Worm (Caenorhabditis elegans) whole organism, early embryonic: ENCODE data around the gene ech-2.

ENCODE experiments used
- F13C5.2 ChIP-seq: sonication (generic microtip); optimal IDR thresholded peaks from 2 replicates; lab custom pipeline; 2017; ENCODE audit warnings: mild to moderate bottlenecking, missing genetic modification characterization, inconsistent platforms, missing compliant biosample characterization
- tra-4 ChIP-seq: sonication (generic microtip); optimal IDR thresholded peaks from 2 replicates; lab custom pipeline; 2017; ENCODE audit warnings: missing genetic modification characterization, missing compliant biosample characterization

ce11 chrIV:11842121-11842520, 14.0 kb downstream of the ech-2 start, which contains the start of gene F38H4.3:
- TF ChIP-seq tra-4 (tag; lab: Kevin White, UChicago) (no peak), F13C5.2 (tag; lab: Kevin White, UChicago) (no peak)
